Fruit fly (Drosophila melanogaster) ovary, adult (tissue): Measurements from ENCODE around the gene CG13640.
A peak's percentile ranks its signal among the peaks of the same experiment; 100 is the strongest.

ENCODE experiments used
- CG17801 ChIP-seq: fragments of 200-800 bp; optimal IDR thresholded peaks from 2 replicates; lab custom pipeline; 2019; ENCODE audit warnings: missing biosample characterization, mild to moderate bottlenecking, missing genetic modification characterization, moderate library complexity; ENCODE audit not compliant: partially characterized antibody

CG13640 gene

dm6 chr3R:24875939-24876842, 14.2 kb upstream of the CG13640 start, which contains the start of gene CG3744:
Gene CG3744, minus strand, starts transcription at chr3R:24876654.
- TF ChIP-seq CG17801 (GFP tag; lab: Kevin White, UChicago): peak; percentile 70

dm6 chr3R:24870389-24871048, 8.6 kb upstream of the CG13640 start, which contains the start of gene CycB3:
Gene CycB3, minus strand, starts transcription at chr3R:24870816.
- TF ChIP-seq CG17801 (GFP tag; lab: Kevin White, UChicago): peak; percentile 14

DNA sequence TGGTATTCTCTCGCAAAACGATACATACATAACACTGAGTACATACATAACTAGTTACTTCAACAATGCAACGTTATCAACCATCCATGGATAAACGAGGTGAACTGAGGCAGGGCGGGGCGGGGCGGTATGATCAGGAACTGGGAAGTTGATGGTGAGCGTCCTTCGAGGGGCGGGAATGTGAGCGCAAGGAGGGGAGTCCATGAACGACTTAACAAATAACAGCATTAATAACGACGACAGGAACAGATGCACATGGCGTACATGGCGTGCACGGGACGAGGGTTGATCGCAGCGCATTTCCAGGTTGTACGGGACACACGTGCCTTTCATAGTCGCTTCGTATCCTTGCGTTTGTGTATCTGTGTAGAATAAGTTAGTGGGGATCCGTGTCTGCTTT, 6.0 kb upstream of the CG13640 start:
- no peak for TF ChIP-seq CG17801 (GFP tag; lab: Kevin White, UChicago)

- no peak for TF ChIP-seq CG17801 (GFP tag; lab: Kevin White, UChicago)
Observed at dm6 chr3R:24866976-24867375, 5.0 kb upstream of the CG13640 start.

- TF ChIP-seq CG17801 (GFP tag; lab: Kevin White, UChicago): no peak
Observed at dm6 chr3R:24864719-24865400, 2.9 kb upstream of the CG13640 start, which contains the start of the genes Srg1 and Elal. Gene Srg1, minus strand, starts transcription at chr3R:24864732. Gene Elal, plus strand, starts transcription at chr3R:24865350.

dm6 chr3R:24863894-24864293, 1.9 kb upstream of the CG13640 start:
- no peak for TF ChIP-seq CG17801 (GFP tag; lab: Kevin White, UChicago)

DNA sequence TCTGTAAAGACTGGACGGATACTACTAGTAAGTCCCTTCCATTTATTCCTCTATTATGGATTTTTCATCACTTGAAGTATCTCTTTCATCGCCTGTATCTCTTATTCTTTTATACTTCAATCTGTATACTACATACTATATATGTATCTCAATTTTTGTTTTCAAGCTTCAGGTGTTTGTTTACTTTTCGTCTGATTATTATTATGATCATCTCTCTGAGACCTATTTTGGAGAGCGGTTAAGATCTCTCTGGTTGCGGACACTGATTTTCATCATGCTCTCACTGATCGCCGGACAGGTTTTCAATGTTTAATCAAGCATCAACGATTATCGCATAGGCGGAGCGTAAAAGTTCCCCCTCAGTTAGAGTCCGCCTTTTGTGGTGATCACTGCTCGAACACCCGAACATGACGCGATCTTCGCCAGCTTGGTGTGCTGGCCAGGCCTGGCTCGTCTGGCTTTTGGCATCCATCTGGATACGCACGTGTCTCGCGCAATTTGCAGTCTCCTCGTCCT, 667 bp upstream of the CG13640 start, which contains the start of gene CG7016:
CG7016 (plus strand) TSS at position 358 of the 516 bp plus-strand sequence.
- TF ChIP-seq CG17801 (GFP tag; lab: Kevin White, UChicago): no peak

dm6 chr3R:24860316-24860826, 1.6 kb downstream of the CG13640 start, which contains the start of gene CG13639:
Gene CG13639, minus strand, starts transcription at chr3R:24860366.
- TF ChIP-seq CG17801 (GFP tag; lab: Kevin White, UChicago): no peak

dm6 chr3R:24859701-24860100, 2.3 kb downstream of the CG13640 start, which contains the start of gene ppk22:
Gene ppk22, minus strand, starts transcription at chr3R:24859801.
- no peak for TF ChIP-seq CG17801 (GFP tag; lab: Kevin White, UChicago)

dm6 chr3R:24857459-24857858, 4.5 kb downstream of the CG13640 start, which contains the start of gene CAH4:
Gene CAH4, minus strand, starts transcription at chr3R:24857559.
- TF ChIP-seq CG17801 (GFP tag; lab: Kevin White, UChicago): no peak

DNA sequence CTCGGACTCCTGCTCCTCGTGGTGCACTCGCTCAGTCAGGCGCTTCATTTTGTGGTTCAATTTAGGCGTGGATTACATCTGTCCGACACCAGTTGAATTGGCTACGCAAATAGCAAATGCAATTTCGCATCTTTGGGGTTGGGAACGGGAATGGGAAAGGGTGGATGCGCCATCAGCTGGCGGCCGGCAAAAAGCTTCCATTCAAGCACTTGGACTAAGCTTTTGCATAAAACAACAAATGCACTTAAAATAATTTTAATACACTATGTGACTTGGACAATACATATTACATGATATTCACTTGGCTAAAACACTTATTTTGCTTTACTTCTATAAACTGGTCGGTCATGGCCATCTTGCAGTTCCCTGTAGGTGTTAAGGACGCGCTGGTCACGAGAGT, 5.8 kb downstream of the CG13640 start, which contains the start of gene HDAC11:
HDAC11 (minus strand) TSS at position 101 of the 400 bp plus-strand sequence.
- TF ChIP-seq CG17801 (GFP tag; lab: Kevin White, UChicago): no peak

DNA sequence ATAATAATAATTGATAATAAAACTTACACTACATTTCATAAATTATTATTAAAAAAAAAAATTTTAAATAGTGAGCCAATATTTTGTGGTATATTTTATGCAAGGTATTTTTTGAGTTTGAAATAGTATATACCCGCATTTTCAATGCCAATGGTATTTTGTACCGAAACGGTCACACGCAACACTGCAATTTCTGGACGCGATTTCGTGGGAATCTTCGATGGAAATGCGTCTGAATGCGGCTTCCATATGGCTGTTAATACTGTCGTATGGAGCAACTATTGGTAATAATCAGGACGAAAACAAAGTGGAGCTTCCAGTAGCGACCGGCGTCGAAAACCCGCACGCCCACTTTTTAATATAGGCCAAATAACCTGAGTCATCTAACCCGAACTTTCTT, 10.5 kb downstream of the CG13640 start, which contains the start of gene Nct:
Nct (plus strand) TSS at position 173 of the 400 bp plus-strand sequence.
- peak; percentile 40 for TF ChIP-seq CG17801 (GFP tag; lab: Kevin White, UChicago)

DNA sequence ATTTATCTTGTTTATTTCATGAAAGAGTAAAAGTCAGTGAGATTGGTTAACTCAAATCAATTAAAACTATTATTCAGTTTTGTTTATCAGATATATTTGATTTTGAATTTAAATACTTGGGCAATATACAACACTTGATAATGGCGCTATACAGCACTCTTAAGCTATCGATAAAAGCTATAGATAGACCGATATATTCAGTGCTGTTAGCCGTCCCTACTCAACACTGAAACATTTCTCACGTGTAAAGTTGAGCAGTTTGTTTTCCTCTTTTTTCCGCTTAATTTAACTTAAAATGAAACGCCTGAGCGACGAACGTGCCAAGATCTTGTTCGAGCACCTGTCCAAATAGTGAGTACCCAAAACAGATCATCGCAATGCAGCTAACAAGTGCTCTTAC, 11.5 kb downstream of the CG13640 start, which contains the start of gene CG7006:
CG7006 (plus strand) TSS at position 208 of the 400 bp plus-strand sequence.
- TF ChIP-seq CG17801 (GFP tag; lab: Kevin White, UChicago): peak; percentile 74
